Fruit fly (Drosophila melanogaster) whole organism, embryonic: Measurements from ENCODE around the gene NELF-B.

Source experiments
- Blimp-1 ChIP-seq: fragments of 200-800 bp; sonication (Bioruptor generic); optimal IDR thresholded peaks from 3 replicates; lab custom pipeline; 2018; ENCODE audit warnings: missing biosample characterization, missing genetic modification characterization, mild to moderate bottlenecking, moderate library complexity, missing genetic modification reagents
- CG12391 ChIP-seq: fragments of 200-800 bp; sonication (Bioruptor generic); optimal IDR thresholded peaks from 3 replicates; lab custom pipeline; 2018; ENCODE audit warnings: missing biosample characterization, mild to moderate bottlenecking, missing genetic modification characterization, moderate library complexity
- CG12769 ChIP-seq: fragments of 200-800 bp; sonication (Bioruptor generic); optimal IDR thresholded peaks from 2 replicates; lab custom pipeline; 2019; ENCODE audit warnings: missing biosample characterization, mild to moderate bottlenecking, missing genetic modification characterization, moderate library complexity
- CG13123 ChIP-seq: fragments of 200-800 bp; sonication (Bioruptor generic); optimal IDR thresholded peaks from 2 replicates; lab custom pipeline; 2016; ENCODE audit warnings: missing biosample characterization, missing genetic modification characterization
- CG13287 ChIP-seq: fragments of 200-800 bp; sonication (Bioruptor generic); IDR thresholded peaks from 2 replicates; pipeline ENCODE4 v1.3.6; 2022; ENCODE audit warnings: missing biosample characterization, missing genetic modification characterization; ENCODE audit not compliant: partially characterized antibody
- CG13424 ChIP-seq: fragments of 200-800 bp; sonication (Bioruptor generic); optimal IDR thresholded peaks from 2 replicates; lab custom pipeline; 2019; ENCODE audit warnings: missing biosample characterization, mild to moderate bottlenecking, missing genetic modification characterization, moderate library complexity
- CG14050 ChIP-seq: fragments of 200-800 bp; sonication (Bioruptor generic); IDR thresholded peaks from 3 replicates; pipeline ENCODE4 v1.3.6; 2022; ENCODE audit warnings: missing biosample characterization, missing genetic modification characterization
- CG16779 ChIP-seq: fragments of 200-800 bp; sonication (Bioruptor generic); IDR thresholded peaks from 2 replicates; pipeline ENCODE4 v1.3.6; 2022; ENCODE audit warnings: missing biosample characterization, missing genetic modification characterization
- CG17802 ChIP-seq: fragments of 200-800 bp; sonication (Bioruptor generic); optimal IDR thresholded peaks from 2 replicates; lab custom pipeline; 2018; ENCODE audit warnings: missing biosample characterization, mild to moderate bottlenecking, missing genetic modification characterization, moderate library complexity
- CG18476 ChIP-seq: fragments of 200-800 bp; sonication (Bioruptor generic); optimal IDR thresholded peaks from 2 replicates; lab custom pipeline; 2016; ENCODE audit warnings: missing biosample characterization, mild to moderate bottlenecking, missing genetic modification characterization
- CG2120 ChIP-seq: fragments of 200-800 bp; sonication (Bioruptor generic); optimal IDR thresholded peaks from 3 replicates; lab custom pipeline; 2016; ENCODE audit warnings: missing biosample characterization, missing genetic modification characterization
- CG2678 ChIP-seq: fragments of 200-800 bp; sonication (Bioruptor generic); optimal IDR thresholded peaks from 3 replicates; lab custom pipeline; 2019; ENCODE audit warnings: missing biosample characterization, mild to moderate bottlenecking, missing genetic modification characterization, moderate library complexity
- CG30020 ChIP-seq: fragments of 200-800 bp; optimal IDR thresholded peaks from 2 replicates; lab custom pipeline; 2019; ENCODE audit warnings: missing biosample characterization, mild to moderate bottlenecking, missing genetic modification characterization, moderate library complexity
- CG31224 ChIP-seq: fragments of 200-800 bp; sonication (Bioruptor generic); IDR thresholded peaks from 2 replicates; pipeline ENCODE4 v1.3.6; 2022; ENCODE audit warnings: missing biosample characterization, missing genetic modification characterization
- CG43689 ChIP-seq: fragments of 200-800 bp; sonication (Bioruptor generic); IDR thresholded peaks from 2 replicates; pipeline ENCODE4 v1.3.6; 2022; ENCODE audit warnings: missing biosample characterization, missing genetic modification characterization
- CG4424 ChIP-seq: fragments of 200-800 bp; sonication (Bioruptor generic); optimal IDR thresholded peaks from 3 replicates; lab custom pipeline; 2016; ENCODE audit warnings: missing biosample characterization, missing genetic modification characterization
- CG9215 ChIP-seq: fragments of 200-800 bp; sonication (Bioruptor generic); IDR thresholded peaks from 2 replicates; pipeline ENCODE4 v1.3.6; 2022; ENCODE audit warnings: missing biosample characterization, missing genetic modification characterization
- CG9437 ChIP-seq: fragments of 200-800 bp; sonication (Bioruptor generic); optimal IDR thresholded peaks from 2 replicates; lab custom pipeline; 2018; ENCODE audit warnings: missing biosample characterization, mild to moderate bottlenecking, missing genetic modification characterization
- Dip3 ChIP-seq: fragments of 200-800 bp; sonication (Bioruptor generic); optimal IDR thresholded peaks from 3 replicates; lab custom pipeline; 2016; ENCODE audit warnings: missing biosample characterization, missing genetic modification characterization
- Dp ChIP-seq: fragments of 200-800 bp; sonication (Bioruptor generic); optimal IDR thresholded peaks from 2 replicates; lab custom pipeline; 2018; ENCODE audit warnings: missing biosample characterization, mild to moderate bottlenecking, missing genetic modification characterization, moderate library complexity
- Ets97D ChIP-seq: fragments of 200-800 bp; sonication (Bioruptor generic); optimal IDR thresholded peaks from 3 replicates; lab custom pipeline; 2016; ENCODE audit warnings: missing biosample characterization, missing genetic modification characterization
- Fer1 ChIP-seq: fragments of 200-800 bp; sonication (Bioruptor generic); optimal IDR thresholded peaks from 2 replicates; lab custom pipeline; 2017; ENCODE audit warnings: missing biosample characterization, mild to moderate bottlenecking, missing genetic modification characterization
- Lpt ChIP-seq: fragments of >200 bp; optimal IDR thresholded peaks from 2 replicates; lab custom pipeline; 2018; ENCODE audit warnings: missing biosample characterization, missing genetic modification characterization
- MESR4 ChIP-seq: fragments of 200-800 bp; sonication (Bioruptor generic); optimal IDR thresholded peaks from 2 replicates; lab custom pipeline; 2018; ENCODE audit warnings: missing biosample characterization, mild to moderate bottlenecking, missing genetic modification characterization, moderate library complexity
- Mad ChIP-seq: fragments of 200-800 bp; sonication (Bioruptor generic); optimal IDR thresholded peaks from 2 replicates; lab custom pipeline; 2016; ENCODE audit warnings: missing biosample characterization, missing genetic modification characterization
- NC2α ChIP-seq: fragments of 200-800 bp; sonication (Bioruptor generic); optimal IDR thresholded peaks from 2 replicates; lab custom pipeline; 2016; ENCODE audit warnings: missing biosample characterization, missing genetic modification characterization
- Opbp ChIP-seq: fragments of 200-800 bp; sonication (Bioruptor generic); IDR thresholded peaks from 3 replicates; pipeline ENCODE4 v1.3.6; 2022; ENCODE audit warnings: missing biosample characterization, missing genetic modification characterization; ENCODE audit not compliant: partially characterized antibody
- Pdp1 ChIP-seq, 2 experiments: fragments of 200-800 bp; sonication (Bioruptor generic); optimal IDR thresholded peaks; 3 replicates each; lab custom pipeline; 2016; ENCODE audit warnings: missing biosample characterization in 2 of 2, missing genetic modification characterization in 2 of 2, mild to moderate bottlenecking in 1 of 2, moderate library complexity in 1 of 2
- Sry-β ChIP-seq: fragments of 200-800 bp; sonication (Bioruptor generic); optimal IDR thresholded peaks from 2 replicates; lab custom pipeline; 2018; ENCODE audit warnings: missing biosample characterization, mild to moderate bottlenecking, missing genetic modification characterization, moderate library complexity
- Ssrp ChIP-seq: fragments of 200-800 bp; sonication (Bioruptor generic); optimal IDR thresholded peaks from 2 replicates; lab custom pipeline; 2018; ENCODE audit warnings: missing biosample characterization, mild to moderate bottlenecking, missing genetic modification characterization, moderate library complexity
- amos ChIP-seq: fragments of 200-800 bp; sonication (Bioruptor generic); IDR thresholded peaks from 2 replicates; pipeline ENCODE4 v1.3.6; 2022; ENCODE audit warnings: missing biosample characterization, missing genetic modification characterization; ENCODE audit not compliant: partially characterized antibody
- bab2 ChIP-seq: fragments of 200-800 bp; sonication (Bioruptor generic); optimal IDR thresholded peaks from 2 replicates; lab custom pipeline; 2016; ENCODE audit warnings: missing biosample characterization, missing genetic modification characterization
- br ChIP-seq: fragments of >200 bp; optimal IDR thresholded peaks from 2 replicates; lab custom pipeline; 2017
- cato ChIP-seq: fragments of 200-800 bp; sonication (Bioruptor generic); optimal IDR thresholded peaks from 2 replicates; lab custom pipeline; 2016; ENCODE audit warnings: missing biosample characterization, missing genetic modification characterization, borderline replicate concordance
- cg ChIP-seq: fragments of 200-800 bp; sonication (Bioruptor generic); optimal IDR thresholded peaks from 3 replicates; lab custom pipeline; 2019; ENCODE audit warnings: missing biosample characterization, mild to moderate bottlenecking, missing genetic modification characterization, moderate library complexity
- chm ChIP-seq: fragments of 200-800 bp; sonication (Bioruptor generic); IDR thresholded peaks from 2 replicates; pipeline ENCODE4 v1.3.6; 2022; ENCODE audit warnings: missing biosample characterization, missing genetic modification characterization
- esg ChIP-seq: fragments of 200-800 bp; sonication (Bioruptor generic); conservative IDR thresholded peaks from 2 replicates; pipeline ENCODE4 v1.3.6; 2022; ENCODE audit warnings: missing biosample characterization, missing genetic modification characterization
- gfzf ChIP-seq: fragments of 200-800 bp; sonication (Bioruptor generic); optimal IDR thresholded peaks from 2 replicates; lab custom pipeline; 2016; ENCODE audit warnings: missing biosample characterization, mild to moderate bottlenecking, missing genetic modification characterization, moderate library complexity
- hbn ChIP-seq: fragments of 200-800 bp; sonication (Bioruptor generic); IDR thresholded peaks from 2 replicates; pipeline ENCODE4 v1.3.6; 2022; ENCODE audit warnings: missing biosample characterization, missing genetic modification characterization; ENCODE audit not compliant: partially characterized antibody
- hkb ChIP-seq, 2 experiments: fragments of 200-800 bp in 1 of 2; fragments of >200 bp in 1 of 2; sonication (Bioruptor generic) in 1 of 2; IDR thresholded peaks in 1 of 2; optimal IDR thresholded peaks in 1 of 2; 2 replicates each; pipeline versions ENCODE4 v1.3.6 to Lab custom; 2017 to 2022; ENCODE audit warnings: missing biosample characterization in 1 of 2, missing genetic modification characterization in 1 of 2
- lmd ChIP-seq: fragments of 200-800 bp; sonication (Bioruptor generic); IDR thresholded peaks from 2 replicates; pipeline ENCODE4 v1.3.6; 2022; ENCODE audit warnings: missing biosample characterization, missing genetic modification characterization
- lola ChIP-seq, 3 experiments: fragments of >200 bp in 2 of 3; fragments of 200-800 bp in 1 of 3; sonication (Bioruptor generic) in 1 of 3; optimal IDR thresholded peaks; 2 replicates each; lab custom pipeline; 2017 to 2019; ENCODE audit warnings: missing biosample characterization in 3 of 3, missing genetic modification characterization in 3 of 3, mild to moderate bottlenecking in 1 of 3, moderate library complexity in 1 of 3
- psq ChIP-seq: fragments of 200-800 bp; sonication (Bioruptor generic); optimal IDR thresholded peaks from 2 replicates; lab custom pipeline; 2017; ENCODE audit warnings: missing biosample characterization, missing genetic modification characterization
- sima ChIP-seq: fragments of 200-800 bp; sonication (Bioruptor generic); optimal IDR thresholded peaks from 2 replicates; lab custom pipeline; 2016; ENCODE audit warnings: missing biosample characterization, missing genetic modification characterization
- slbo ChIP-seq: fragments of 200-800 bp; sonication (Bioruptor generic); IDR thresholded peaks from 2 replicates; pipeline ENCODE4 v1.3.6; 2022; ENCODE audit warnings: missing biosample characterization, missing genetic modification characterization
- sr ChIP-seq: fragments of 200-800 bp; sonication (Bioruptor generic); IDR thresholded peaks from 3 replicates; pipeline ENCODE4 v1.3.6; 2022; ENCODE audit warnings: missing biosample characterization, missing genetic modification characterization
- ssp ChIP-seq: fragments of 200-800 bp; sonication (Bioruptor generic); IDR thresholded peaks from 2 replicates; pipeline ENCODE4 v1.3.6; 2022; ENCODE audit warnings: missing biosample characterization, missing genetic modification characterization
- tio ChIP-seq: fragments of 200-800 bp; sonication (Bioruptor generic); optimal IDR thresholded peaks from 2 replicates; lab custom pipeline; 2017; ENCODE audit warnings: missing biosample characterization, missing genetic modification characterization, inconsistent platforms
- tll ChIP-seq, 2 experiments: fragments of 200-800 bp in 1 of 2; fragments of >200 bp in 1 of 2; sonication (Bioruptor generic) in 1 of 2; optimal IDR thresholded peaks; 2 replicates each; lab custom pipeline; 2017 to 2019; ENCODE audit warnings: missing biosample characterization in 2 of 2, missing genetic modification characterization in 2 of 2, mild to moderate bottlenecking in 1 of 2, moderate library complexity in 1 of 2
- unpg ChIP-seq: fragments of 200-800 bp; sonication (Bioruptor generic); optimal IDR thresholded peaks from 3 replicates; lab custom pipeline; 2018; ENCODE audit warnings: missing biosample characterization, mild to moderate bottlenecking, missing genetic modification characterization, moderate library complexity

The NELF-B gene

DNA sequence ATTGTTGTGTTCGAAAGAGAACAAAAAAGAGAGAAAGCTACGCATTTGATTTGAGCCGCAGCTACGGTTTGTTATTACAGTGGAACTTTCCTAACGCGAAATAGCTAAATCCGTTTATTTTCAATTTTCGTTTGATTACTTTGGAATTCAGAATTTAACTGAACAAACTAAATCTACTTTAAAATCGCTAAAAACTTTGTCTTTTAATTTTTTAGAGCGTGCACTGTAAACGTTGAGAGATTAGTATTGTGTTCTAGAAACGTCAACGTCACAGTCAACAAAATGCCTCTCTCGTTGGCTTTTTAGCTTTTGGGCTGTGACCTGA lies 35.5 kb downstream of the NELF-B start (continued):
- TF ChIP-seq CG13287 (GFP tag; lab: Robert Waterston, UW) = no peak
- no peak for TF ChIP-seq br
- peak; percentile 46 for TF ChIP-seq CG4424
- TF ChIP-seq Ssrp (tag; lab: Kevin White, UChicago) = peak; percentile 24
- TF ChIP-seq bab2 (GFP tag; lab: Kevin White, UChicago) = peak; percentile 66
- TF ChIP-seq Dp (GFP tag; lab: Kevin White, UChicago) = no peak
- no peak for TF ChIP-seq MESR4 (GFP tag; lab: Kevin White, UChicago)
- TF ChIP-seq CG43689 (GFP tag; lab: Robert Waterston, UW) = peak; percentile 46; the same call in 1 of the 2 replicates
- no peak for TF ChIP-seq Mad
- peak; percentile 62; the same call in 2 of the 3 replicates for TF ChIP-seq CG14050 (GFP tag; lab: Robert Waterston, UW)
- peak; percentile 80 for TF ChIP-seq CG2678 (tag; lab: Kevin White, UChicago)
- TF ChIP-seq CG17802 = no peak
- peak; percentile 59 for TF ChIP-seq CG31224 (GFP tag; lab: Robert Waterston, UW)
- no peak for TF ChIP-seq hkb (optimal IDR thresholded peaks at IDR 0.05; lab: Kevin White, UChicago)
- peak; percentile 86 for TF ChIP-seq hkb (GFP tag; IDR thresholded peaks at IDR 0.05; lab: Robert Waterston, UW)
- peak; percentile 65 for TF ChIP-seq CG9215
- TF ChIP-seq hbn (GFP tag; lab: Robert Waterston, UW) = no peak
- TF ChIP-seq Fer1 (GFP tag; lab: Kevin White, UChicago) = peak; percentile 78
- peak; percentile 69 for TF ChIP-seq Blimp-1 (GFP tag; lab: Kevin White, UChicago)
- peak; percentile 40 for TF ChIP-seq ssp
- no peak for TF ChIP-seq amos
- peak; percentile 76 for TF ChIP-seq unpg (GFP tag; lab: Kevin White, UChicago)
- TF ChIP-seq CG2120 (GFP tag; lab: Kevin White, UChicago) = peak; percentile 89
- no peak for TF ChIP-seq psq (GFP tag; lab: Kevin White, UChicago)
- TF ChIP-seq sr (GFP tag; lab: Robert Waterston, UW) = peak; percentile 6; the same call in 1 of the 3 replicates
- TF ChIP-seq cg (GFP tag; lab: Kevin White, UChicago) = no peak
- peak in 1 of 3 experiments; percentile 17 for TF ChIP-seq lola (GFP tag; optimal IDR thresholded peaks at IDR 0.05; lab: Kevin White, UChicago)
- peak; percentile 71 for TF ChIP-seq CG12391 (tag; lab: Kevin White, UChicago)
- TF ChIP-seq sima (GFP tag; lab: Kevin White, UChicago) = no peak
- peak; percentile 70 for TF ChIP-seq esg (GFP tag; lab: Robert Waterston, UW)
- TF ChIP-seq Dip3 = peak; percentile 71
- no peak for TF ChIP-seq cato (GFP tag; lab: Kevin White, UChicago)
- TF ChIP-seq lmd (GFP tag; lab: Robert Waterston, UW) = peak; percentile 67
- peak; percentile 38 to 65 for TF ChIP-seq Pdp1 (GFP tag; optimal IDR thresholded peaks at IDR 0.05; lab: Kevin White, UChicago)
- TF ChIP-seq Lpt = no peak
- TF ChIP-seq CG30020 (tag; lab: Kevin White, UChicago) = no peak
- peak; percentile 25 for TF ChIP-seq CG13123 (GFP tag; lab: Kevin White, UChicago)
- peak; percentile 37 for TF ChIP-seq tio (GFP tag; lab: Kevin White, UChicago)
- no peak for TF ChIP-seq Ets97D (GFP tag; lab: Kevin White, UChicago)
- peak; percentile 39 for TF ChIP-seq CG18476 (GFP tag; lab: Kevin White, UChicago)
- TF ChIP-seq gfzf = no peak
- peak; percentile 74 for TF ChIP-seq CG16779 (GFP tag; lab: Robert Waterston, UW)
- no peak for TF ChIP-seq Sry-β (GFP tag; lab: Kevin White, UChicago)
- peak; percentile 70 for TF ChIP-seq CG13424 (tag; lab: Kevin White, UChicago)
- no peak for TF ChIP-seq CG9437 (GFP tag; lab: Kevin White, UChicago)
- TF ChIP-seq tll (GFP tag; optimal IDR thresholded peaks at IDR 0.05; lab: Kevin White, UChicago) = no peak
- no peak for TF ChIP-seq NC2α (GFP tag; lab: Kevin White, UChicago)
- no peak for TF ChIP-seq Opbp (GFP tag; lab: Robert Waterston, UW)
- TF ChIP-seq slbo (GFP tag; lab: Robert Waterston, UW) = peak; percentile 88
- peak; percentile 79 for TF ChIP-seq CG12769 (tag; lab: Kevin White, UChicago)
- TF ChIP-seq chm (GFP tag; lab: Robert Waterston, UW) = peak; percentile 89
